Worm (Caenorhabditis elegans): ENCODE results near the gene T01B10.5.
A peak's percentile ranks its signal among the peaks of the same experiment; 100 is the strongest.

Gene T01B10.5

ce11 chrX:8495005-8495404, at the start of gene T01B10.5:
TSS of gene T01B10.5 (plus strand) at chrX:8495305.
- no peak for TF ChIP-seq ZK546.5 (tag; optimal IDR thresholded peaks at IDR 0.05)
- no peak for TF ChIP-seq nhr-237 (tag; optimal IDR thresholded peaks at IDR 0.05)
- no peak for TF ChIP-seq tbx-2 (tag; optimal IDR thresholded peaks at IDR 0.05)
- no peak for TF ChIP-seq hmg-11 (tag; optimal IDR thresholded peaks at IDR 0.05)
- TF ChIP-seq lin-39 (tag; optimal IDR thresholded peaks at IDR 0.05), result no peak
- TF ChIP-seq elt-2 (tag; optimal IDR thresholded peaks at IDR 0.05), result no peak
- no peak for TF ChIP-seq daf-12 (tag; optimal IDR thresholded peaks at IDR 0.05)
- no peak for TF ChIP-seq ztf-4 (tag; optimal IDR thresholded peaks at IDR 0.05)
- TF ChIP-seq ama-1 (optimal IDR thresholded peaks at IDR 0.05), result no peak

- TF ChIP-seq elt-3 (tag; optimal IDR thresholded peaks at IDR 0.05), result no peak
- TF ChIP-seq jun-1 (tag; optimal IDR thresholded peaks at IDR 0.05), result no peak
- no peak for TF ChIP-seq lin-39 (tag; optimal IDR thresholded peaks at IDR 0.05)
- no peak for TF ChIP-seq ceh-9 (tag; optimal IDR thresholded peaks at IDR 0.05)
- no peak for TF ChIP-seq fkh-2 (tag; optimal IDR thresholded peaks at IDR 0.05)
- TF ChIP-seq R02D3.7 (tag; optimal IDR thresholded peaks at IDR 0.05), result no peak
Measured at ce11 chrX:8446108-8446507, 49.0 kb upstream of the T01B10.5 start, which contains the start of gene F16F9.1. TSS of gene F16F9.1 (plus strand) at chrX:8446408.

- TF ChIP-seq pha-4 (tag; optimal IDR thresholded peaks at IDR 0.05), result no peak
- no peak for TF ChIP-seq unc-62 (GFP tag; optimal IDR thresholded peaks at IDR 0.05)
- peak in 1 of 3 experiments; percentile 65 for TF ChIP-seq elt-3 (tag; optimal IDR thresholded peaks at IDR 0.05)
- peak; percentile 36 for TF ChIP-seq nhr-23 (tag; optimal IDR thresholded peaks at IDR 0.05)
Measured at ce11 chrX:8455590-8456166, 39.4 kb upstream of the T01B10.5 start, which contains the start of gene dpy-6. TSS of gene dpy-6 (minus strand) at chrX:8455640.

ce11 chrX:8457314-8457713, 37.8 kb upstream of the T01B10.5 start, which contains the start of gene F16F9.3:
TSS of gene F16F9.3 (plus strand) at chrX:8457614.
- TF ChIP-seq aly-2 (tag; optimal IDR thresholded peaks at IDR 0.05) (no peak), nhr-77 (tag; optimal IDR thresholded peaks at IDR 0.05) (no peak), eor-1 (tag; optimal IDR thresholded peaks at IDR 0.05) (no peak)

ce11 chrX:8459789-8460188, 35.3 kb upstream of the T01B10.5 start:
- TF ChIP-seq nhr-43 (tag; optimal IDR thresholded peaks at IDR 0.05; ENCODE audit: poor library complexity, severe bottlenecking) (no peak), eor-1 (tag; optimal IDR thresholded peaks at IDR 0.05) (no peak), unc-39 (tag; optimal IDR thresholded peaks at IDR 0.05) (no peak), ZK546.5 (tag; optimal IDR thresholded peaks at IDR 0.05) (no peak), tbx-2 (tag; optimal IDR thresholded peaks at IDR 0.05) (no peak), elt-1 (tag; optimal IDR thresholded peaks at IDR 0.05) (no peak), ama-1 (optimal IDR thresholded peaks at IDR 0.05) (no peak), egl-5 (tag; optimal IDR thresholded peaks at IDR 0.05) (no peak), ceh-82 (tag; optimal IDR thresholded peaks at IDR 0.05) (no peak), nhr-11 (tag; optimal IDR thresholded peaks at IDR 0.05) (no peak), snpc-4 (tag; optimal IDR thresholded peaks at IDR 0.05) (no peak), mdl-1 (tag; optimal IDR thresholded peaks at IDR 0.05) (no peak), R02D3.7 (tag; optimal IDR thresholded peaks at IDR 0.05) (no peak), ceh-16 (tag; optimal IDR thresholded peaks at IDR 0.05) (no peak), pqm-1 (tag; optimal IDR thresholded peaks at IDR 0.05) (no peak), ztf-11 (tag; optimal IDR thresholded peaks at IDR 0.05) (no peak), fkh-10 (GFP tag; optimal IDR thresholded peaks at IDR 0.05) (no peak)

ce11 chrX:8460958-8461357, 34.1 kb upstream of the T01B10.5 start:
- TF ChIP-seq elt-1 (tag; optimal IDR thresholded peaks at IDR 0.05) (no peak), lsy-12 (tag; optimal IDR thresholded peaks at IDR 0.05) (no peak), jun-1 (tag; optimal IDR thresholded peaks at IDR 0.05) (no peak), eor-1 (tag; optimal IDR thresholded peaks at IDR 0.05) (no peak)
